Worm (Caenorhabditis elegans): Measurements from ENCODE around the gene eff-1.
A peak's percentile ranks its signal among the peaks of the same experiment; 100 is the strongest.

DNA sequence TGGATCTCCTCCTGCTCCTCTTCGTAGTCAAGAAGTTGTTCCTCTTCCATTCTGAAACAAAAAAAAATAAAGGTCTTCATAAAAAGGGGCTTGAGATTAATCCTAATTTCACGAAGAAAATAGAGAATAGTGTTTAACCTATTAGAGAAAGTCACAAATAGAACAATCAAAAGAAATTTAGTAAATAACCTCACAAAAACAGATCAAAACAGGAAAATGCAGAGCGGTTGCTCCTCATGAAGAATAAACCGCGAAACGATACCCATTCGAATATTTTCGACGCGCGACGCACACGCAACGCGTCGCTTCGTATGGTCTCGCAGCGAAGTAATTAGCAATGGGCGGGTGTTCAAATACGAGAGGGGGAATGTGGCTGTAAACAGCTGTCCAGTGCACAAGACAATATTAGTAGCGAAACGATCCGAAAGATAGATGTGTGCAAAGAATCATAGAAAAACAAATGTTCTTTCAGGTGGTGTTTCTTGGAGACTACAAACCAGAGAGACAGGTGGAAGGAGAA lies 17.6 kb upstream of the eff-1 start, which contains the start of gene hel-1:
- TF ChIP-seq cog-1 (tag; optimal IDR thresholded peaks at IDR 0.05) (peak; percentile 74), flt-1 (GFP tag; IDR thresholded peaks at IDR 0.05) (no peak; the same call in 1 of the 2 replicates), tab-1 (GFP tag; IDR thresholded peaks at IDR 0.05) (0 out of 2 replicates have a peak, but pooled peaks have one; percentile 12), ztf-23 (GFP tag; IDR thresholded peaks at IDR 0.05) (no peak), T22C8.4 (GFP tag; IDR thresholded peaks at IDR 0.05) (no peak), ref-1 (GFP tag; conservative IDR thresholded peaks at IDR 0.05) (no peak)

All from whole organism, midembryonic.